Worm (Caenorhabditis elegans) whole organism, L4/young adult: Measurements from ENCODE around the gene F44E5.5.

Experiments
- W03F9.2 ChIP-seq: fragments of 150-350 bp; optimal IDR thresholded peaks from 2 replicates; lab custom pipeline; 2014; ENCODE audit warnings: missing biosample characterization, missing genetic modification characterization
- dao-5 ChIP-seq: sonication (generic microtip); optimal IDR thresholded peaks from 2 replicates; lab custom pipeline; 2016; ENCODE audit warnings: missing genotype, missing genetic modification characterization, moderate library complexity, missing compliant biosample characterization
- him-1 ChIP-seq: sonication (generic microtip); optimal IDR thresholded peaks from 2 replicates; lab custom pipeline; 2016; ENCODE audit warnings: missing genotype, missing genetic modification reagents, missing genetic modification characterization, missing compliant biosample characterization

DNA sequence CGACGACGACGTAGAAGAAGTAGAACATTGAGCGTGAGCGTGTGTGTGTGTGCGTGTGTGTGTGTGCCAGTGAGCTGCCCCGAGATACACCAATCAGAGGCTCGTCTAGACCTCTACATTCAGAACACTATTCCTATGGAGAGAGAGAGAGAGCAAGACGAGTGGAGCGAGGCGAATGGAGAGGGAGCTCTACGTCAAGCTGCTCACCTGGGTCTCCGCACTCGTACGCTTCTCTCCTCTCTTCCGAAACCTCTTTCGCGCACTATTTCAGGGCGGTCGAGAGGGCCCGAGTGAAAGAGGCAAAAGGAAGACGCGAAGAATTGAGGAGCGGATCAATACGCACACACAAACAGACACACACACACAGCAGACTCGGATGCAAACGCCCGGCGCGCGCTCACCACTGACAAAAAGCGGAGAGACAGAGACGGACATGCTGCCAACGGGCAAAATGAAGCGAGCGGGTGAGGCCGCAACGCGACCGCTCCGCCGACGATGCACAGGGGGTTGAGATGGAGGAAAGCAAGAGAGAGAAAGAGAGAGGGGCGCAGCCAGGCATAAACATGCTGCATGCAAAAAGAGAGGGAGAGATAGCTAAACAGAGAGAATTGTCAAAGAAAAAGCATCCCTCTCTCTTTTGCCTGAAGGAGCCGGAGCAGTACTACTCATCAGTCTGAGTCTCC lies 9.8 kb upstream of the F44E5.5 start:
- TF ChIP-seq him-1 (tag; lab: Kevin White, UChicago) (peak; percentile 93), dao-5 (tag; lab: Kevin White, UChicago) (peak; percentile 82), W03F9.2 (tag; lab: Kevin White, UChicago) (peak; percentile 17)
